Fruit fly (Drosophila melanogaster) S2 (cell line): ENCODE measurements around the gene pasha.
A peak's percentile ranks its signal among the peaks of the same experiment; 100 is the strongest.

Source experiments
- CG8478 ChIP-seq: fragments of >200 bp; optimal IDR thresholded peaks from 2 replicates; lab custom pipeline; 2018
- CTCF ChIP-seq, 2 experiments: fragments of >200 bp; optimal IDR thresholded peaks; 2 replicates each; lab custom pipeline; 2018

DNA sequence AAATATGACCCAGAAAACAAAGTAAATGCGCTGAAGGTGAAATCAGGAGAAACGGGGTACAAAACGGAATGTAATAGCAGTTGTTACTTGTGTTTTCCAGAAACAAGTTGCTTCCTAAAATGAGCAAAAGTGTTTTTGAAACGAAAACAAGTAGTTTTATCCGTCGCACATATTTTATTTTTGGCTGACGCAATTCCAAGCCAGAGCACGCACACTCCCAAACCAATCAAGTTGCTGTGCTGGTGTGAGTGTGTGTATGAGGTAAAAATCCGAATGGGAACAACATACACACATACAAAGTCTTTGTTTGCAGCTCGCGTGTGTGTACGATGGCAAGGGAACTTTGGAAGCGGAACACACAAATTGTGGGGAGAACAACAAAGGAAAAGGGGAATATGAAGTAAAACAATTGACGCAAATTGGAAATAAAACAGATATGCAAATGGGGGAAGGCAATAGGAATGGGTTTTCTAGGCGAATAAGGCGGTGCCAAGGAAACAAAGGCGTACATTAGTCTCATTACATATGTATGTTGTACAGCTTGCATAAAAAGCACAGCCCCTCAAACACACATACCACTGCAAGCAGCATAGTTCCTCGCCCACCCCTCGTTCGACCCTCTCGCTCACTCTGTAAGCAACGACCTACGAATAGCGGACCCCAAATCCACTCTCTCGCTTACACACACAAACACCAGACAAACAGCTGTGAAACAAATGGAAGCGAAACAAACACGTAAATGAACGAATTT, 9.2 kb upstream of the pasha start:
- TF ChIP-seq CG8478 (lab: Kevin White, UChicago): peak; percentile 67
- no peak for TF ChIP-seq CTCF (optimal IDR thresholded peaks at IDR 0.05; lab: Kevin White, UChicago)
